Worm (Caenorhabditis elegans) whole organism, L2 larva: Measurements from ENCODE around the gene gtr-1.

ENCODE experiments used
- C34F6.9 ChIP-seq: fragments of 150-350 bp; optimal IDR thresholded peaks from 2 replicates; lab custom pipeline; 2014; ENCODE audit warnings: missing biosample characterization, missing genetic modification characterization
- F13H6.1 ChIP-seq: sonication (generic microtip); optimal IDR thresholded peaks from 2 replicates; lab custom pipeline; 2016; ENCODE audit warnings: missing genetic modification characterization, missing compliant biosample characterization
- R02D3.7 ChIP-seq: fragments of 150-350 bp; optimal IDR thresholded peaks from 2 replicates; lab custom pipeline; 2014; ENCODE audit warnings: missing biosample characterization, missing genetic modification characterization
- Y55F3AM.14 ChIP-seq: fragments of 200-800 bp; sonication (Bioruptor generic); optimal IDR thresholded peaks from 2 replicates; lab custom pipeline; 2018; ENCODE audit warnings: mild to moderate bottlenecking, missing genetic modification characterization, missing compliant biosample characterization
- ZK546.5 ChIP-seq: sonication (generic microtip); optimal IDR thresholded peaks from 2 replicates; lab custom pipeline; 2017; ENCODE audit warnings: missing biosample characterization, missing genetic modification characterization
- aly-2 ChIP-seq: fragments of 150-350 bp; optimal IDR thresholded peaks from 2 replicates; lab custom pipeline; 2014; ENCODE audit warnings: missing biosample characterization, missing genetic modification characterization
- ama-1 ChIP-seq: fragments of 150-350 bp; optimal IDR thresholded peaks from 2 replicates; lab custom pipeline; 2018; ENCODE audit warnings: inconsistent platforms
- blmp-1 ChIP-seq: sonication (generic microtip); optimal IDR thresholded peaks from 2 replicates; lab custom pipeline; 2017; ENCODE audit warnings: missing genetic modification characterization, mild to moderate bottlenecking, missing compliant biosample characterization, antibody characterized with exemption, moderate library complexity; ENCODE audit not compliant: insufficient read depth
- ceh-16 ChIP-seq: fragments of 150-350 bp; optimal IDR thresholded peaks from 2 replicates; lab custom pipeline; 2014; ENCODE audit warnings: missing biosample characterization, missing genetic modification characterization
- ceh-82 ChIP-seq: fragments of 150-350 bp; optimal IDR thresholded peaks from 2 replicates; lab custom pipeline; 2014; ENCODE audit warnings: missing biosample characterization, missing genetic modification characterization
- crh-2 ChIP-seq: sonication (generic microtip); optimal IDR thresholded peaks from 2 replicates; lab custom pipeline; 2017; ENCODE audit warnings: missing biosample characterization, missing genetic modification characterization
- dmd-4 ChIP-seq: sonication (generic microtip); optimal IDR thresholded peaks from 2 replicates; lab custom pipeline; 2017; ENCODE audit warnings: missing biosample characterization, missing genetic modification characterization
- egl-27 ChIP-seq: sonication (generic microtip); optimal IDR thresholded peaks from 3 replicates; lab custom pipeline; 2017; ENCODE audit warnings: missing biosample characterization, missing genetic modification reagents, missing genetic modification characterization
- elt-1 ChIP-seq: fragments of 150-350 bp; optimal IDR thresholded peaks from 2 replicates; lab custom pipeline; 2014; ENCODE audit warnings: missing biosample characterization, missing genetic modification characterization
- elt-3 ChIP-seq: sonication (generic microtip); optimal IDR thresholded peaks from 2 replicates; lab custom pipeline; 2017; ENCODE audit warnings: missing biosample characterization, missing genetic modification characterization
- fos-1 ChIP-seq: fragments of 150-350 bp; optimal IDR thresholded peaks from 2 replicates; lab custom pipeline; 2014; ENCODE audit warnings: missing biosample characterization, missing genetic modification characterization
- gmeb-1 ChIP-seq: fragments of 150-350 bp; optimal IDR thresholded peaks from 2 replicates; lab custom pipeline; 2014; ENCODE audit warnings: missing biosample characterization, missing genetic modification characterization
- lin-11 ChIP-seq: fragments of 150-350 bp; sonication (generic microtip); optimal IDR thresholded peaks from 2 replicates; lab custom pipeline; 2014; ENCODE audit warnings: missing biosample characterization, missing genetic modification characterization, inconsistent platforms, mixed read lengths
- lin-13 ChIP-seq: fragments of 150-350 bp; optimal IDR thresholded peaks from 2 replicates; lab custom pipeline; 2014; ENCODE audit warnings: missing biosample characterization, missing genetic modification reagents, missing genetic modification characterization
- lin-39 ChIP-seq: fragments of 150-350 bp; optimal IDR thresholded peaks from 2 replicates; lab custom pipeline; 2014; ENCODE audit warnings: missing biosample characterization, missing genetic modification reagents, missing genetic modification characterization
- lsy-2 ChIP-seq, 2 experiments: fragments of 150-350 bp in 1 of 2; sonication (generic microtip) in 1 of 2; optimal IDR thresholded peaks; 2 replicates each; lab custom pipeline; 2014 to 2017; ENCODE audit warnings: missing biosample characterization in 2 of 2, missing genetic modification characterization in 2 of 2
- mbf-1 ChIP-seq: sonication (generic microtip); optimal IDR thresholded peaks from 2 replicates; lab custom pipeline; 2017; ENCODE audit warnings: missing biosample characterization, missing genetic modification characterization
- mdl-1 ChIP-seq, 2 experiments: fragments of 150-350 bp in 1 of 2; sonication (generic microtip) in 1 of 2; optimal IDR thresholded peaks; 2 replicates each; lab custom pipeline; 2017; ENCODE audit warnings: missing biosample characterization in 2 of 2, missing genetic modification characterization in 2 of 2
- nhr-10 ChIP-seq: sonication (generic microtip); optimal IDR thresholded peaks from 2 replicates; lab custom pipeline; 2017; ENCODE audit warnings: missing biosample characterization, missing genetic modification characterization
- nhr-11 ChIP-seq: fragments of 150-350 bp; optimal IDR thresholded peaks from 2 replicates; lab custom pipeline; 2014; ENCODE audit warnings: missing biosample characterization, missing genetic modification characterization
- nhr-12 ChIP-seq: fragments of 150-350 bp; optimal IDR thresholded peaks from 2 replicates; lab custom pipeline; 2014; ENCODE audit warnings: missing biosample characterization, missing genetic modification characterization
- nhr-129 ChIP-seq: fragments of 150-350 bp; optimal IDR thresholded peaks from 2 replicates; lab custom pipeline; 2014; ENCODE audit warnings: missing biosample characterization, missing genetic modification characterization
- nhr-21 ChIP-seq: fragments of 150-350 bp; optimal IDR thresholded peaks from 2 replicates; lab custom pipeline; 2014; ENCODE audit warnings: missing biosample characterization, missing genetic modification characterization
- nhr-23 ChIP-seq: fragments of 150-350 bp; optimal IDR thresholded peaks from 2 replicates; lab custom pipeline; 2014; ENCODE audit warnings: missing biosample characterization, missing genetic modification reagents, missing genetic modification characterization
- nhr-25 ChIP-seq: fragments of 150-350 bp; sonication (generic microtip); optimal IDR thresholded peaks from 3 replicates; lab custom pipeline; 2014; ENCODE audit warnings: missing biosample characterization, missing genetic modification characterization
- nhr-77 ChIP-seq: fragments of 150-350 bp; optimal IDR thresholded peaks from 2 replicates; lab custom pipeline; 2014; ENCODE audit warnings: missing biosample characterization, missing genetic modification characterization
- peb-1 ChIP-seq: fragments of 150-350 bp; optimal IDR thresholded peaks from 2 replicates; lab custom pipeline; 2014; ENCODE audit warnings: missing biosample characterization, missing genetic modification characterization
- sem-4 ChIP-seq: fragments of 150-350 bp; optimal IDR thresholded peaks from 2 replicates; lab custom pipeline; 2014; ENCODE audit warnings: missing biosample characterization, missing genetic modification reagents, missing genetic modification characterization
- skn-1 ChIP-seq: sonication (generic microtip); optimal IDR thresholded peaks from 2 replicates; lab custom pipeline; 2017; ENCODE audit warnings: missing biosample characterization, missing genetic modification characterization
- sma-3 ChIP-seq: sonication (generic microtip); optimal IDR thresholded peaks from 2 replicates; lab custom pipeline; 2016; ENCODE audit warnings: missing genetic modification reagents, missing genetic modification characterization, missing compliant biosample characterization
- sma-9 ChIP-seq, 2 experiments: fragments of 150-350 bp in 1 of 2; sonication (generic microtip) in 1 of 2; optimal IDR thresholded peaks; 2 replicates each; lab custom pipeline; 2014 to 2016; ENCODE audit warnings: missing genetic modification characterization in 2 of 2, mild to moderate bottlenecking in 1 of 2, missing biosample characterization in 1 of 2, missing compliant biosample characterization in 1 of 2, missing genetic modification reagents in 1 of 2, moderate library complexity in 1 of 2
- snpc-4 ChIP-seq: fragments of 150-350 bp; optimal IDR thresholded peaks from 2 replicates; lab custom pipeline; 2014; ENCODE audit warnings: missing biosample characterization, missing genetic modification characterization
- unc-39 ChIP-seq: fragments of 150-350 bp; optimal IDR thresholded peaks from 2 replicates; lab custom pipeline; 2014; ENCODE audit warnings: missing biosample characterization, missing genetic modification characterization
- unc-55 ChIP-seq: fragments of 150-350 bp; sonication (generic microtip); optimal IDR thresholded peaks from 3 replicates; lab custom pipeline; 2014; ENCODE audit warnings: missing biosample characterization, missing genetic modification reagents, missing genetic modification characterization
- ztf-1 ChIP-seq: fragments of 200-800 bp; sonication (Bioruptor generic); conservative IDR thresholded peaks from 2 replicates; pipeline ENCODE4 v1.3.6; 2022; ENCODE audit warnings: missing genetic modification characterization, missing compliant biosample characterization
- ztf-4 ChIP-seq: fragments of 150-350 bp; optimal IDR thresholded peaks from 2 replicates; lab custom pipeline; 2014; ENCODE audit warnings: missing biosample characterization, missing genetic modification characterization

The gtr-1 gene

ce11 chrX:828603-829002, 26.0 kb downstream of the gtr-1 start, which contains the start of gene wdr-54:
wdr-54 (plus strand) TSS chrX:828903.
- TF ChIP-seq elt-3 (no peak), R02D3.7 (tag; lab: Kevin White, UChicago) (no peak), lin-39 (no peak), egl-27 (tag; lab: Kevin White, UChicago) (no peak), dmd-4 (tag; lab: Kevin White, UChicago) (no peak), ztf-1 (GFP tag; lab: Robert Waterston, UW) (no peak), lin-13 (GFP tag; lab: Kevin White, UChicago) (no peak), snpc-4 (no peak), unc-55 (GFP tag; lab: Kevin White, UChicago) (no peak), ama-1 (lab: Kevin White, UChicago) (no peak), mdl-1 (tag; optimal IDR thresholded peaks at IDR 0.05; lab: Kevin White, UChicago) (no peak), lsy-2 (tag; optimal IDR thresholded peaks at IDR 0.05; lab: Kevin White, UChicago) (no peak), gmeb-1 (no peak)

ce11 chrX:830185-830584, 27.6 kb downstream of the gtr-1 start:
- TF ChIP-seq fos-1 (tag; lab: Kevin White, UChicago): no peak
- peak; percentile 36 for TF ChIP-seq lin-11 (tag; lab: Kevin White, UChicago)
- TF ChIP-seq, all 48 proteins: peak for 1

ce11 chrX:834478-834877, 31.9 kb downstream of the gtr-1 start, which contains the start of gene F39H12.1:
F39H12.1 (plus strand) TSS chrX:834778.
- TF ChIP-seq R02D3.7 (tag; lab: Kevin White, UChicago): no peak
- no peak for TF ChIP-seq ceh-82 (tag; lab: Kevin White, UChicago)
- TF ChIP-seq mbf-1: no peak
- TF ChIP-seq sem-4 (tag; lab: Kevin White, UChicago): no peak
- no peak for TF ChIP-seq fos-1 (tag; lab: Kevin White, UChicago)
- no peak for TF ChIP-seq ama-1 (lab: Kevin White, UChicago)
- TF ChIP-seq unc-55 (GFP tag; lab: Kevin White, UChicago): no peak
- TF ChIP-seq nhr-25 (tag; lab: Kevin White, UChicago): no peak
- no peak for TF ChIP-seq sma-9 (GFP tag; optimal IDR thresholded peaks at IDR 0.05; lab: Kevin White, UChicago)
- no peak for TF ChIP-seq sma-9 (tag; optimal IDR thresholded peaks at IDR 0.05; lab: Kevin White, UChicago)
- no peak for TF ChIP-seq Y55F3AM.14
- no peak for TF ChIP-seq aly-2 (tag; lab: Kevin White, UChicago)
- TF ChIP-seq nhr-77 (tag; lab: Kevin White, UChicago): no peak
- no peak for TF ChIP-seq nhr-11
- TF ChIP-seq elt-1 (tag; lab: Kevin White, UChicago): no peak
- no peak for TF ChIP-seq unc-39
- no peak for TF ChIP-seq nhr-23
- TF ChIP-seq sma-3: no peak
- TF ChIP-seq dmd-4 (tag; lab: Kevin White, UChicago): no peak
- TF ChIP-seq, all 48 proteins: peak for 0

- no peak for TF ChIP-seq ZK546.5
- no peak for TF ChIP-seq nhr-77 (tag; lab: Kevin White, UChicago)
- TF ChIP-seq Y55F3AM.14: no peak
- TF ChIP-seq blmp-1 (tag; lab: Kevin White, UChicago): no peak
- no peak for TF ChIP-seq C34F6.9 (tag; lab: Kevin White, UChicago)
Observed at ce11 chrX:841393-841792, 38.8 kb downstream of the gtr-1 start, which contains the start of gene F39H12.3. F39H12.3 (minus strand) TSS chrX:841493.

ce11 chrX:844649-845048, 42.1 kb downstream of the gtr-1 start:
- TF ChIP-seq skn-1 (tag; lab: Kevin White, UChicago) (no peak), sem-4 (tag; lab: Kevin White, UChicago) (no peak), C34F6.9 (tag; lab: Kevin White, UChicago) (peak; percentile 27), elt-3 (no peak), lin-39 (no peak), ceh-82 (tag; lab: Kevin White, UChicago) (no peak), snpc-4 (no peak), ztf-4 (no peak), nhr-10 (no peak), nhr-12 (tag; lab: Kevin White, UChicago) (no peak), nhr-21 (tag; lab: Kevin White, UChicago) (no peak), peb-1 (tag; lab: Kevin White, UChicago) (no peak), ceh-16 (tag; lab: Kevin White, UChicago) (no peak), lin-13 (GFP tag; lab: Kevin White, UChicago) (no peak), crh-2 (tag; lab: Kevin White, UChicago) (peak; percentile 7), gmeb-1 (no peak), F13H6.1 (no peak), egl-27 (tag; lab: Kevin White, UChicago) (no peak), Y55F3AM.14 (no peak), nhr-129 (tag; lab: Kevin White, UChicago) (peak; percentile 3), fos-1 (tag; lab: Kevin White, UChicago) (no peak), blmp-1 (tag; lab: Kevin White, UChicago) (no peak)
- TF ChIP-seq, all 48 proteins: peak for 3
